Fruit fly (Drosophila melanogaster) whole organism, prepupa: Measurements from ENCODE around the gene Dtg.

Experiments used
- CG10631 ChIP-seq: fragments of 200-800 bp; sonication (Bioruptor generic); optimal IDR thresholded peaks from 2 replicates; lab custom pipeline; 2016; ENCODE audit warnings: missing biosample characterization, missing genetic modification characterization
- CG11294 ChIP-seq: fragments of 200-800 bp; sonication (Bioruptor generic); IDR thresholded peaks from 2 replicates; pipeline ENCODE4 v1.3.6; 2022; ENCODE audit warnings: missing biosample characterization, missing genetic modification characterization
- CG11902 ChIP-seq: fragments of 200-800 bp; sonication (Bioruptor generic); optimal IDR thresholded peaks from 3 replicates; lab custom pipeline; 2016; ENCODE audit warnings: missing biosample characterization, missing genetic modification characterization
- CG1621 ChIP-seq: fragments of 200-800 bp; sonication (Bioruptor generic); optimal IDR thresholded peaks from 3 replicates; lab custom pipeline; 2018; ENCODE audit warnings: missing biosample characterization, mild to moderate bottlenecking, missing genetic modification characterization
- CG16779 ChIP-seq: fragments of 200-800 bp; sonication (Bioruptor generic); optimal IDR thresholded peaks from 3 replicates; lab custom pipeline; 2017; ENCODE audit warnings: missing biosample characterization, mild to moderate bottlenecking, missing genetic modification characterization
- CG3032 ChIP-seq: fragments of 200-800 bp; optimal IDR thresholded peaks from 2 replicates; lab custom pipeline; 2019; ENCODE audit warnings: missing biosample characterization, mild to moderate bottlenecking, missing genetic modification characterization, moderate library complexity
- CG32006 ChIP-seq: fragments of 200-800 bp; sonication (Bioruptor generic); optimal IDR thresholded peaks from 3 replicates; lab custom pipeline; 2017; ENCODE audit warnings: missing biosample characterization, mild to moderate bottlenecking, missing genetic modification characterization
- CG3919 ChIP-seq: fragments of 200-800 bp; sonication (Bioruptor generic); optimal IDR thresholded peaks from 3 replicates; lab custom pipeline; 2016; ENCODE audit warnings: missing biosample characterization, missing genetic modification characterization
- CG4318 ChIP-seq: fragments of 200-800 bp; sonication (Bioruptor generic); optimal IDR thresholded peaks from 3 replicates; lab custom pipeline; 2017; ENCODE audit warnings: missing biosample characterization, mild to moderate bottlenecking, missing genetic modification characterization
- CG6808 ChIP-seq: fragments of 200-800 bp; sonication (Bioruptor generic); optimal IDR thresholded peaks from 3 replicates; lab custom pipeline; 2017; ENCODE audit warnings: missing biosample characterization, missing genetic modification characterization, mild to moderate bottlenecking, moderate library complexity, missing genetic modification reagents
- CG8319 ChIP-seq: fragments of 200-800 bp; sonication (Bioruptor generic); optimal IDR thresholded peaks from 3 replicates; lab custom pipeline; 2016; ENCODE audit warnings: missing biosample characterization, missing genetic modification characterization
- CG9139 ChIP-seq: fragments of 200-800 bp; sonication (Bioruptor generic); optimal IDR thresholded peaks from 3 replicates; lab custom pipeline; 2017; ENCODE audit warnings: missing biosample characterization, mild to moderate bottlenecking, missing genetic modification characterization
- Eip75B ChIP-seq: fragments of 200-800 bp; sonication (Bioruptor generic); optimal IDR thresholded peaks from 3 replicates; lab custom pipeline; 2016; ENCODE audit warnings: missing biosample characterization, missing genetic modification characterization
- Eip78C ChIP-seq: fragments of 200-800 bp; sonication (Bioruptor generic); peaks from one replicate; lab custom pipeline; 2016; ENCODE audit warnings: missing biosample characterization, missing genetic modification characterization
- Gug ChIP-seq: fragments of 200-800 bp; sonication (Bioruptor generic); IDR thresholded peaks from 2 replicates; pipeline ENCODE4 v1.3.6; 2022; ENCODE audit warnings: missing biosample characterization, missing genetic modification characterization
- Hr38 ChIP-seq: sonication (Bioruptor generic); optimal IDR thresholded peaks from 2 replicates; lab custom pipeline; 2016; ENCODE audit warnings: missing biosample characterization, missing genetic modification characterization
- Hr4 ChIP-seq: fragments of 200-800 bp; sonication (Bioruptor generic); optimal IDR thresholded peaks from 3 replicates; lab custom pipeline; 2016; ENCODE audit warnings: missing biosample characterization, missing genetic modification characterization
- Met ChIP-seq: fragments of 200-800 bp; sonication (Bioruptor generic); optimal IDR thresholded peaks from 3 replicates; lab custom pipeline; 2016; ENCODE audit warnings: missing biosample characterization, missing genetic modification characterization
- OdsH ChIP-seq: fragments of 200-800 bp; sonication (Bioruptor generic); optimal IDR thresholded peaks from 3 replicates; lab custom pipeline; 2016; ENCODE audit warnings: missing biosample characterization, missing genetic modification characterization
- Smox ChIP-seq: fragments of 200-800 bp; sonication (Bioruptor generic); optimal IDR thresholded peaks from 3 replicates; lab custom pipeline; 2016; ENCODE audit warnings: missing biosample characterization, missing genetic modification characterization
- Sox102F ChIP-seq: fragments of 200-800 bp; sonication (Bioruptor generic); optimal IDR thresholded peaks from 2 replicates; lab custom pipeline; 2016; ENCODE audit warnings: missing biosample characterization, mild to moderate bottlenecking, missing genetic modification characterization
- Sox14 ChIP-seq: fragments of 200-800 bp; sonication (Bioruptor generic); optimal IDR thresholded peaks from 3 replicates; lab custom pipeline; 2016; ENCODE audit warnings: missing biosample characterization, missing genetic modification characterization
- dac ChIP-seq: fragments of 200-800 bp; sonication (Bioruptor generic); optimal IDR thresholded peaks from 2 replicates; lab custom pipeline; 2017; ENCODE audit warnings: missing biosample characterization, mild to moderate bottlenecking, missing genetic modification characterization
- dsx ChIP-seq: fragments of 200-800 bp; optimal IDR thresholded peaks from 3 replicates; lab custom pipeline; 2019; ENCODE audit warnings: missing biosample characterization, mild to moderate bottlenecking, missing genetic modification characterization, moderate library complexity; ENCODE audit not compliant: poor library complexity, severe bottlenecking
- eg ChIP-seq: fragments of 200-800 bp; sonication (Bioruptor generic); IDR thresholded peaks from 3 replicates; pipeline ENCODE4 v1.3.6; 2022; ENCODE audit warnings: missing biosample characterization, missing genetic modification characterization
- fd59A ChIP-seq: fragments of 200-800 bp; sonication (Bioruptor generic); optimal IDR thresholded peaks from 2 replicates; lab custom pipeline; 2017; ENCODE audit warnings: missing biosample characterization, mild to moderate bottlenecking, missing genetic modification characterization, missing genetic modification reagents
- fkh ChIP-seq: fragments of 200-800 bp; sonication (Bioruptor generic); optimal IDR thresholded peaks from 3 replicates; lab custom pipeline; 2017; ENCODE audit warnings: missing biosample characterization, mild to moderate bottlenecking, missing genetic modification characterization, moderate library complexity
- pdm3 ChIP-seq: fragments of 200-800 bp; sonication (Bioruptor generic); optimal IDR thresholded peaks from 3 replicates; lab custom pipeline; 2016; ENCODE audit warnings: missing biosample characterization, missing genetic modification characterization
- salr ChIP-seq, 2 experiments: fragments of 200-800 bp; sonication (Bioruptor generic); optimal IDR thresholded peaks; 3 replicates each; lab custom pipeline; 2016 to 2018; ENCODE audit warnings: missing biosample characterization in 2 of 2, missing genetic modification characterization in 2 of 2, mild to moderate bottlenecking in 1 of 2
- ss ChIP-seq, 2 experiments: fragments of 200-800 bp; sonication (Bioruptor generic); optimal IDR thresholded peaks; 2 replicates in 1 of 2; 3 replicates in 1 of 2; lab custom pipeline; 2017 to 2018; ENCODE audit warnings: mild to moderate bottlenecking in 2 of 2, missing biosample characterization in 2 of 2, missing genetic modification characterization in 2 of 2, moderate library complexity in 1 of 2
- svp ChIP-seq: fragments of 200-800 bp; sonication (Bioruptor generic); peaks from one replicate; lab custom pipeline; 2016; ENCODE audit warnings: missing biosample characterization, missing genetic modification characterization
- topi ChIP-seq: fragments of 200-800 bp; sonication (Bioruptor generic); optimal IDR thresholded peaks from 3 replicates; lab custom pipeline; 2016; ENCODE audit warnings: missing biosample characterization, missing genetic modification characterization
- vri ChIP-seq: fragments of 200-800 bp; sonication (Bioruptor generic); optimal IDR thresholded peaks from 3 replicates; lab custom pipeline; 2016; ENCODE audit warnings: missing biosample characterization, mild to moderate bottlenecking, missing genetic modification characterization

Dtg gene

DNA sequence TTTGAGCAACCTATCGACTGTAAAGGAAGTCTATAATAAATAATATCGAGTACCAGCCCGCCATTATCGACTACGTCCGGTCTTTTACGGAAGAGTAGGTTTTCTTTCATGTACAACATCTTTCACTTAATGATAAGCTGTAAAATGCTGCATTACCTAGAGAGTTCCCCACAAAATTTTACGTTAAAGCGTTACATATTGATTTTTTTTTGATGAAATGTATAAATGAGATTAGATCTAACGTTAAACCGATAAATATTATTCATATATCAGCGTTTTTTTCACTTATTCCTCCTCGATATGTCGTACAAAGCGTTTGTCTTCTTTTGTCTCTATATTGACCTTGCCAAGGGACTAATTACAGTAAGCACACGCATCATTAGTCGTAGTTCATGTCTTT, 13.2 kb upstream of the Dtg start, which contains the start of gene CG11598:
Gene CG11598, plus strand, starts transcription at position 301 of the 400 bp plus-strand sequence.
- TF ChIP-seq CG1621 (tag; lab: Kevin White, UChicago) (no peak), CG16779 (tag; lab: Kevin White, UChicago) (no peak), CG4318 (no peak), fkh (no peak), CG8319 (GFP tag; lab: Kevin White, UChicago) (no peak), CG9139 (GFP tag; lab: Kevin White, UChicago) (no peak), topi (GFP tag; lab: Kevin White, UChicago) (no peak), ss (GFP tag; optimal IDR thresholded peaks at IDR 0.05; lab: Kevin White, UChicago) (no peak), Met (GFP tag; lab: Kevin White, UChicago) (no peak), Hr4 (GFP tag; lab: Kevin White, UChicago) (no peak), Hr38 (GFP tag; lab: Kevin White, UChicago) (no peak), Sox14 (GFP tag; lab: Kevin White, UChicago) (no peak), dsx (no peak), Sox102F (GFP tag; lab: Kevin White, UChicago) (no peak), svp (GFP tag; lab: Kevin White, UChicago) (no peak)
- TF ChIP-seq, all 60 proteins: peak for 0

DNA sequence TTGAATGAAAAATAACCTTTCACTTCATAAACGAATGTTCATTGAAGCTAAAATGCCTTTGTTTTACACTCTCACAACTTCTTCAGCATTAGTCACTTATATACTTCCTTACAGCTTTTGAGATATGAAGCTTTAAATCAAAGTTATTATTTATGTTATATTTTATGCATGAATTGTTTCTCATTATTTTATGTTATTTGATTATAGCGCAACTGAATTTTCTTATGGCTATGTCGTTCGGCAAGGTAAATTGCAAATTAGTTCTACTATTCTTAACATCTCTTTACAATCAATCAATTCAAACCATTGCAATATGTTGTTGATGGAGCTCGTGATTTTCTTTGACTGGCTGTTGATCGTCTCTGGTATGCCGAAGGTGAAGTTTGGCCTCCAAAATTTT, 11.6 kb upstream of the Dtg start, which contains the start of gene CG11600:
Gene CG11600, plus strand, starts transcription at position 301 of the 400 bp plus-strand sequence.
- TF ChIP-seq CG10631 (GFP tag; lab: Kevin White, UChicago) (no peak), CG3032 (tag; lab: Kevin White, UChicago) (no peak), CG9139 (GFP tag; lab: Kevin White, UChicago) (no peak), dac (GFP tag; lab: Kevin White, UChicago) (no peak), CG6808 (GFP tag; lab: Kevin White, UChicago) (no peak), CG1621 (tag; lab: Kevin White, UChicago) (no peak), Hr38 (GFP tag; lab: Kevin White, UChicago) (no peak), CG32006 (GFP tag; lab: Kevin White, UChicago) (no peak), salr (GFP tag; optimal IDR thresholded peaks at IDR 0.05; lab: Kevin White, UChicago) (no peak)
- TF ChIP-seq, all 60 proteins: peak for 0

DNA sequence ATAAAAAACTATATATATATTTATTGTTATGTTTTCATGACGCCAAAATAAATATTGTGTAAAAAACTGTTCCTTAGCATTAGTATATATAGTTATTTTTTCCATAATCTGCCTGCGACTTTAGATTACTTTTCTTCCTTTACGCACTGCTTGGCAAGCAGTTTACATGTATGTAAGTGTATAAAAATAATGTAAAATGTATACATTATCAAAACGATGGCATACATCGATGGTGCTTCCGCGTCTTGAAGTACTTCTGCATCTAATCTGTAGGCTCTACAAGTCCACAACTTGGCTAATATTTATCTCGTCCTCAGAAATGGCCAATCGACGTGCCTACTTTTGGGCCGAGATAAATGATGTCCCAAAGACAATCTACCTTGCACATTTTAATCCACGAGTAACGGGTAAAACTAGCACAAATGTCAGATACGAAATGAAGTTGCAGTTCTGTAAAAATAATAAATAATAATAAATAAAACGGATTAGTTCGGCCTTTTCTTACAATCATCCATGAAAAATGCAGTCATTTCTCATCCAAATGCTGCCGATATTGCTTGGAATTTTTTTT, 9.8 kb upstream of the Dtg start, which contains the start of gene CG11608:
Gene CG11608, plus strand, starts transcription at position 521 of the 571 bp plus-strand sequence.
- TF ChIP-seq CG8319 (GFP tag; lab: Kevin White, UChicago) (peak; percentile 61), Eip78C (GFP tag; lab: Kevin White, UChicago) (no peak)

DNA sequence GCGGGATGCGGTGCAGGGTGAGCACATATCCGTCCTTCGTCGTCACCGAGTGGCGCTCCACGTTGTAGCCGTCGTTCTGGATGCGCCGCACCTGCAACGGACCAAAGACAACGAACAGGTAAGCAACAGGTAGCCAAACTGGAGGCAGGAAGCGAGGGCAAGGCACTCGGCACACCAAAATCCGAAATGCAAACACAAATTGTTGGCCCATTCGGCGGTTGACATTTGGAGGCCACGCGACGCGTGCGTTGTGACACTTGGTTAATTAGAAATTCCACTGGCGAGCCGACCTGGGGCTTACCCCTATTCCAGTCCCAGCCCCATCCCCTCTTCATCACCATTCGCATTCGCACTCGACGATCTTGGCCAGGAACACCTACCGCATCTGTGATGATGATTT, 6.2 kb upstream of the Dtg start:
- no peak for TF ChIP-seq CG6808 (GFP tag; lab: Kevin White, UChicago)
- no peak for TF ChIP-seq vri (GFP tag; lab: Kevin White, UChicago)
- TF ChIP-seq fd59A (GFP tag; lab: Kevin White, UChicago), result no peak
- no peak for TF ChIP-seq OdsH (GFP tag; lab: Kevin White, UChicago)
- no peak for TF ChIP-seq CG3919 (GFP tag; lab: Kevin White, UChicago)
- TF ChIP-seq Smox, result no peak
- TF ChIP-seq Eip75B (GFP tag; lab: Kevin White, UChicago), result no peak
- TF ChIP-seq CG11902 (GFP tag; lab: Kevin White, UChicago), result no peak
- TF ChIP-seq CG11294, result no peak
- TF ChIP-seq eg (GFP tag; lab: Robert Waterston, UW), result no peak
- TF ChIP-seq Eip78C (GFP tag; lab: Kevin White, UChicago), result no peak
- TF ChIP-seq topi (GFP tag; lab: Kevin White, UChicago), result no peak
- TF ChIP-seq CG32006 (GFP tag; lab: Kevin White, UChicago), result no peak
- no peak for TF ChIP-seq CG16779 (tag; lab: Kevin White, UChicago)
- TF ChIP-seq CG3032 (tag; lab: Kevin White, UChicago), result no peak
- TF ChIP-seq Gug, result no peak
- TF ChIP-seq pdm3, result no peak
- TF ChIP-seq, all 60 proteins: peak for 0
